Worm (Caenorhabditis elegans) whole organism, late embryonic: Measurements from ENCODE around the gene srh-203.

Experiments used
- Y22D7AL.16 ChIP-seq: sonication (generic microtip); optimal IDR thresholded peaks from 2 replicates; lab custom pipeline; 2016; ENCODE audit warnings: missing genetic modification characterization, missing compliant biosample characterization
- ahr-1 ChIP-seq: sonication (generic microtip); optimal IDR thresholded peaks from 2 replicates; lab custom pipeline; 2016; ENCODE audit warnings: missing genetic modification characterization, missing compliant biosample characterization
- ama-1 ChIP-seq: fragments of 150-350 bp; optimal IDR thresholded peaks from 2 replicates; lab custom pipeline; 2014
- ceh-14 ChIP-seq: sonication (generic microtip); optimal IDR thresholded peaks from 2 replicates; lab custom pipeline; 2016; ENCODE audit warnings: missing genotype, missing genetic modification characterization, missing compliant biosample characterization
- ceh-19 ChIP-seq: fragments of 200-800 bp; sonication (Bioruptor generic); optimal IDR thresholded peaks from 2 replicates; lab custom pipeline; 2018; ENCODE audit warnings: mild to moderate bottlenecking, missing genetic modification characterization, missing compliant biosample characterization
- ceh-22 ChIP-seq: sonication (generic microtip); optimal IDR thresholded peaks from 2 replicates; lab custom pipeline; 2017; ENCODE audit warnings: missing biosample characterization, missing genetic modification characterization
- ceh-30 ChIP-seq: fragments of 150-350 bp; optimal IDR thresholded peaks from 2 replicates; lab custom pipeline; 2014; ENCODE audit warnings: missing biosample characterization, missing genetic modification characterization
- ceh-31 ChIP-seq: sonication (generic microtip); optimal IDR thresholded peaks from 2 replicates; lab custom pipeline; 2016; ENCODE audit warnings: missing genetic modification characterization, missing compliant biosample characterization
- ceh-45 ChIP-seq: fragments of 200-800 bp; sonication (Bioruptor generic); IDR thresholded peaks from 2 replicates; pipeline ENCODE4 v1.3.6; 2022; ENCODE audit warnings: missing genetic modification reagents, missing genetic modification characterization, missing compliant biosample characterization
- ceh-48 ChIP-seq: sonication (generic microtip); optimal IDR thresholded peaks from 2 replicates; lab custom pipeline; 2016; ENCODE audit warnings: missing genetic modification characterization, inconsistent platforms, missing compliant biosample characterization
- ceh-9 ChIP-seq: sonication (generic microtip); optimal IDR thresholded peaks from 2 replicates; lab custom pipeline; 2016; ENCODE audit warnings: mild to moderate bottlenecking, missing genetic modification characterization, inconsistent platforms, missing compliant biosample characterization
- che-1 ChIP-seq: sonication (generic microtip); optimal IDR thresholded peaks from 2 replicates; lab custom pipeline; 2016; ENCODE audit warnings: mild to moderate bottlenecking, missing genetic modification characterization, missing compliant biosample characterization
- dve-1 ChIP-seq: sonication (generic microtip); optimal IDR thresholded peaks from 2 replicates; lab custom pipeline; 2017; ENCODE audit warnings: antibody characterized with exemption, mild to moderate bottlenecking, missing genetic modification characterization, missing compliant biosample characterization
- elt-2 ChIP-seq: sonication (generic microtip); optimal IDR thresholded peaks from 2 replicates; lab custom pipeline; 2016; ENCODE audit warnings: missing genetic modification reagents, missing genetic modification characterization, missing compliant biosample characterization
- elt-4 ChIP-seq: sonication (generic microtip); optimal IDR thresholded peaks from 2 replicates; lab custom pipeline; 2016; ENCODE audit warnings: missing genetic modification characterization, missing compliant biosample characterization
- ets-4 ChIP-seq: sonication (generic microtip); optimal IDR thresholded peaks from 2 replicates; lab custom pipeline; 2016; ENCODE audit warnings: missing genetic modification characterization, missing compliant biosample characterization
- fax-1 ChIP-seq: sonication (generic microtip); optimal IDR thresholded peaks from 2 replicates; lab custom pipeline; 2016; ENCODE audit warnings: missing genotype, missing genetic modification characterization, missing compliant biosample characterization
- fkh-10 ChIP-seq: fragments of 150-350 bp; optimal IDR thresholded peaks from 2 replicates; lab custom pipeline; 2014; ENCODE audit warnings: missing biosample characterization, missing genetic modification reagents, missing genetic modification characterization
- gmeb-2 ChIP-seq: sonication (generic microtip); optimal IDR thresholded peaks from 2 replicates; lab custom pipeline; 2016; ENCODE audit warnings: missing genetic modification characterization, inconsistent platforms, missing compliant biosample characterization
- hlh-13 ChIP-seq: fragments of 200-800 bp; sonication (Bioruptor generic); optimal IDR thresholded peaks from 2 replicates; lab custom pipeline; 2018; ENCODE audit warnings: mild to moderate bottlenecking, missing genetic modification characterization, missing compliant biosample characterization
- hlh-15 ChIP-seq: sonication (generic microtip); optimal IDR thresholded peaks from 2 replicates; lab custom pipeline; 2016; ENCODE audit warnings: missing genetic modification characterization, missing compliant biosample characterization
- hlh-30 ChIP-seq: sonication (generic microtip); optimal IDR thresholded peaks from 2 replicates; lab custom pipeline; 2017; ENCODE audit warnings: antibody characterized with exemption, missing genetic modification characterization, missing compliant biosample characterization; ENCODE audit not compliant: insufficient read depth
- hlh-6 ChIP-seq: sonication (generic microtip); optimal IDR thresholded peaks from 2 replicates; lab custom pipeline; 2016; ENCODE audit warnings: missing genotype, missing genetic modification characterization, missing compliant biosample characterization
- hlh-8 ChIP-seq: sonication (generic microtip); optimal IDR thresholded peaks from 2 replicates; lab custom pipeline; 2016; ENCODE audit warnings: missing genotype, missing genetic modification characterization, missing compliant biosample characterization
- lim-6 ChIP-seq: sonication (generic microtip); optimal IDR thresholded peaks from 2 replicates; lab custom pipeline; 2016; ENCODE audit warnings: missing genetic modification characterization, missing compliant biosample characterization
- madf-2 ChIP-seq: sonication (generic microtip); optimal IDR thresholded peaks from 2 replicates; lab custom pipeline; 2017; ENCODE audit warnings: missing genetic modification characterization, missing compliant biosample characterization
- mec-3 ChIP-seq: sonication (generic microtip); optimal IDR thresholded peaks from 2 replicates; lab custom pipeline; 2016; ENCODE audit warnings: borderline replicate concordance, missing genetic modification characterization, missing compliant biosample characterization
- nfya-1 ChIP-seq: sonication (generic microtip); optimal IDR thresholded peaks from 2 replicates; lab custom pipeline; 2017; ENCODE audit warnings: missing genetic modification characterization, mild to moderate bottlenecking, missing compliant biosample characterization, antibody characterized with exemption, moderate library complexity
- nhr-11 ChIP-seq: fragments of 150-350 bp; optimal IDR thresholded peaks from 2 replicates; lab custom pipeline; 2014; ENCODE audit warnings: missing biosample characterization, missing genetic modification characterization
- nhr-232 ChIP-seq: sonication (generic microtip); optimal IDR thresholded peaks from 2 replicates; lab custom pipeline; 2016; ENCODE audit warnings: missing genetic modification characterization, missing compliant biosample characterization
- npax-4 ChIP-seq: sonication (generic microtip); optimal IDR thresholded peaks from 2 replicates; lab custom pipeline; 2016; ENCODE audit warnings: missing genetic modification characterization, missing compliant biosample characterization
- pag-3 ChIP-seq: sonication (generic microtip); optimal IDR thresholded peaks from 2 replicates; lab custom pipeline; 2016; ENCODE audit warnings: missing compliant biosample characterization, missing genetic modification characterization, borderline replicate concordance
- ref-2 ChIP-seq: sonication (generic microtip); optimal IDR thresholded peaks from 2 replicates; lab custom pipeline; 2016; ENCODE audit warnings: missing genetic modification characterization, missing compliant biosample characterization
- sdc-2 ChIP-seq: sonication (generic microtip); optimal IDR thresholded peaks from 2 replicates; lab custom pipeline; 2016; ENCODE audit warnings: missing genotype, missing genetic modification characterization, missing compliant biosample characterization
- sox-2 ChIP-seq: fragments of 200-800 bp; sonication (Bioruptor generic); IDR thresholded peaks from 2 replicates; pipeline ENCODE4 v1.3.6; 2022; ENCODE audit warnings: missing genetic modification reagents, missing genetic modification characterization, missing compliant biosample characterization
- syd-9 ChIP-seq: sonication (generic microtip); optimal IDR thresholded peaks from 2 replicates; lab custom pipeline; 2016; ENCODE audit warnings: mild to moderate bottlenecking, missing genetic modification characterization, moderate library complexity, missing compliant biosample characterization
- tbx-2 ChIP-seq: sonication (generic microtip); optimal IDR thresholded peaks from 2 replicates; lab custom pipeline; 2016; ENCODE audit warnings: missing genetic modification characterization, missing compliant biosample characterization
- tbx-7 ChIP-seq: sonication (generic microtip); optimal IDR thresholded peaks from 2 replicates; lab custom pipeline; 2016; ENCODE audit warnings: missing genotype, missing genetic modification characterization, missing compliant biosample characterization
- unc-3 ChIP-seq, 2 experiments: fragments of 200-800 bp in 1 of 2; sonication (Bioruptor generic) in 1 of 2; sonication (generic microtip) in 1 of 2; conservative IDR thresholded peaks in 1 of 2; optimal IDR thresholded peaks in 1 of 2; 2 replicates each; pipeline versions ENCODE4 v1.3.6 to Lab custom; 2016 to 2022; ENCODE audit warnings: missing compliant biosample characterization in 2 of 2, missing genetic modification characterization in 2 of 2, missing genetic modification reagents in 1 of 2
- unc-42 ChIP-seq: sonication (generic microtip); optimal IDR thresholded peaks from 2 replicates; lab custom pipeline; 2016; ENCODE audit warnings: missing genotype, missing genetic modification characterization, missing compliant biosample characterization
- unc-55 ChIP-seq: sonication (generic microtip); optimal IDR thresholded peaks from 2 replicates; lab custom pipeline; 2017; ENCODE audit warnings: missing biosample characterization, missing genetic modification reagents, missing genetic modification characterization
- unc-86 ChIP-seq: sonication (generic microtip); optimal IDR thresholded peaks from 2 replicates; lab custom pipeline; 2016; ENCODE audit warnings: missing genetic modification characterization, missing compliant biosample characterization

Gene srh-203

DNA sequence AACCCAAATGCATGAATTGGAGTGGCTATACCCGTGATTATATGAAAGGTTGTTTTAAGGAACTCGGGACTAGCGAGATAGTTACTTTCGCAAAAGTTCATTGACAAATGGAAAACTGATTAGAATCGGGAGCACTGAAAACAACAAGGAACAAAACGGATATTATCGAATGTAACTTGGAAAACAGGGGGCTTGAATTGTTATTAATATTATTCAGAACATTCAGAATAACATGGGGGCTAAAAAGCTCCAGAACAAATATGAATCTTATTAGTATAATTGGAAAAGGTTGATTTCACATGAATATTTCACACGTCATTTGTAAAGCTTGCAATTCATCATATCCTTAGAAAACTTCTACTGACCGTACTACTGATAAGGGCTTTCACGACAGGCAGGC lies 15.5 kb upstream of the srh-203 start, which contains the start of gene srh-235:
TSS of gene srh-235 (minus strand) at position 101 of the 400 bp plus-strand sequence.
- TF ChIP-seq tbx-2 = no peak
- TF ChIP-seq unc-55 (GFP tag; lab: Kevin White, UChicago) = no peak
- no peak for TF ChIP-seq ceh-48
- TF ChIP-seq fax-1 (tag; lab: Kevin White, UChicago) = no peak
- TF ChIP-seq tbx-7 (tag; lab: Kevin White, UChicago) = no peak
- TF ChIP-seq ref-2 (tag; lab: Kevin White, UChicago) = no peak
- TF ChIP-seq che-1 (tag; lab: Kevin White, UChicago) = no peak
- TF ChIP-seq npax-4 (tag; lab: Kevin White, UChicago) = no peak
- no peak for TF ChIP-seq sdc-2
- no peak for TF ChIP-seq ceh-22 (tag; lab: Kevin White, UChicago)
- TF ChIP-seq elt-2 (tag; lab: Kevin White, UChicago) = no peak
- TF ChIP-seq hlh-6 (tag; lab: Kevin White, UChicago) = no peak
- no peak for TF ChIP-seq dve-1 (tag; lab: Kevin White, UChicago)
- TF ChIP-seq ets-4 (tag; lab: Kevin White, UChicago) = no peak
- TF ChIP-seq, all 69 proteins: peak for 0

DNA sequence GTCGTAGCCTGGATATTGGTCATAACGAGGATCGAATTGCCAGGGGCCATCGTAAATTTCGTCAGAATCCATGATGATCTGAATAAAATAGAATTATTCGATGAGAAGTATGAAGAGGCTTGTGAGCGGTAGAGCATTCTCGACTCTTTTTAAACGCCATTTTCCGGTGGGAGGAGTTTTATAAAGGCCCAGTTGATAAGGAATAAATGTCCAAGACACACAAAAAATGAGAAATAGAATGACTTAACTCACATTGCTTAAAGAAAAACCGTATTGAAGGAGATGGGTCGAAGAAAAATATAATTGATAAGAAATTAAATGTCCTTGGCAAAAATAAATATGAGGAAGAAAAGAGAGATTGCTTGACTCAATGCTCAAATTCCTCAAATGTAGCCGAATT lies 13.1 kb upstream of the srh-203 start, which contains the start of gene F20E11.17:
TSS of gene F20E11.17 (minus strand) at position 101 of the 400 bp plus-strand sequence.
- no peak for TF ChIP-seq ets-4 (tag; lab: Kevin White, UChicago)
- TF ChIP-seq nfya-1 = no peak
- no peak for TF ChIP-seq npax-4 (tag; lab: Kevin White, UChicago)
- no peak for TF ChIP-seq pag-3 (tag; lab: Kevin White, UChicago)
- no peak for TF ChIP-seq ceh-48
- TF ChIP-seq ahr-1 (tag; lab: Kevin White, UChicago) = no peak
- no peak for TF ChIP-seq hlh-8 (tag; lab: Kevin White, UChicago)
- TF ChIP-seq madf-2 (tag; lab: Kevin White, UChicago) = no peak
- TF ChIP-seq ceh-14 (tag; lab: Kevin White, UChicago) = no peak
- no peak for TF ChIP-seq unc-3 (GFP tag; conservative IDR thresholded peaks at IDR 0.05; lab: Robert Waterston, UW)
- TF ChIP-seq unc-3 (tag; optimal IDR thresholded peaks at IDR 0.05; lab: Kevin White, UChicago) = no peak
- no peak for TF ChIP-seq che-1 (tag; lab: Kevin White, UChicago)
- no peak for TF ChIP-seq fkh-10
- no peak for TF ChIP-seq sox-2 (GFP tag; lab: Robert Waterston, UW)
- TF ChIP-seq unc-86 (tag; lab: Kevin White, UChicago) = no peak
- no peak for TF ChIP-seq hlh-30
- no peak for TF ChIP-seq gmeb-2 (tag; lab: Kevin White, UChicago)

DNA sequence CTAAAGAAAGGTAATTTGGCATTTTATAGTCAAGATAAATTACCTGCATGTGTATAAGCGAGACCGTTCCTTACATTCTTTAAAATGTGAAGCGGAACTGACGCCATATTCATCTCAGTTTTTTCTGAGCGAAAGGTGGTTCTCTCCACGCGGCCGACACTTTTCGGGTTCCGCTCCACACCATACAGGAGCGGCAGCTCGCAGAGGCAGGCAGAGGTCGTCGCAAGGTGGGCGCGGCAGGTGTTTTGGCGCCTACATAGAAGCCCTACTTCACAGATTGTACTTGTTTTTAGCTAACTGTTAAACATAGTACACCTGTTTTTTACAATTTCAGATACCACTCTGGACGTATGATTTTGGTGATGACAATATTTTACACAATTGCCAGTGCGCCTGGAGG lies 11.8 kb upstream of the srh-203 start:
- TF ChIP-seq nhr-232 (tag; lab: Kevin White, UChicago) (no peak), nhr-11 (no peak), fkh-10 (no peak), tbx-2 (no peak), elt-4 (tag; lab: Kevin White, UChicago) (no peak), unc-3 (GFP tag; conservative IDR thresholded peaks at IDR 0.05; lab: Robert Waterston, UW) (no peak), unc-3 (tag; optimal IDR thresholded peaks at IDR 0.05; lab: Kevin White, UChicago) (no peak), madf-2 (tag; lab: Kevin White, UChicago) (no peak), hlh-13 (GFP tag; lab: Kevin White, UChicago) (no peak), mec-3 (no peak), ama-1 (lab: Kevin White, UChicago) (no peak), ceh-19 (GFP tag; lab: Kevin White, UChicago) (no peak), ceh-30 (tag; lab: Kevin White, UChicago) (no peak), dve-1 (tag; lab: Kevin White, UChicago) (no peak), ceh-45 (no peak), npax-4 (tag; lab: Kevin White, UChicago) (no peak), ceh-48 (no peak), hlh-15 (no peak)

ce11 chrV:17466751-17467150 lies 10.7 kb upstream of the srh-203 start, which contains the start of gene srw-72:
Gene srw-72, plus strand, starts transcription at chrV:17467051.
- TF ChIP-seq madf-2 (tag; lab: Kevin White, UChicago) (no peak), hlh-6 (tag; lab: Kevin White, UChicago) (no peak), ceh-14 (tag; lab: Kevin White, UChicago) (no peak), sdc-2 (no peak), lim-6 (no peak), ceh-9 (tag; lab: Kevin White, UChicago) (no peak), ceh-31 (tag; lab: Kevin White, UChicago) (no peak), mec-3 (no peak), syd-9 (no peak), hlh-13 (GFP tag; lab: Kevin White, UChicago) (no peak), ceh-19 (GFP tag; lab: Kevin White, UChicago) (no peak), unc-42 (tag; lab: Kevin White, UChicago) (no peak), Y22D7AL.16 (tag; lab: Kevin White, UChicago) (no peak), gmeb-2 (tag; lab: Kevin White, UChicago) (no peak)
